Worm (Caenorhabditis elegans) whole organism, young adult: Measurements from ENCODE around the gene R13D11.10.

Experiments used
- B0336.3 ChIP-seq: fragments of 200-800 bp; sonication (Bioruptor generic); IDR thresholded peaks from 2 replicates; pipeline ENCODE4 v1.3.6; 2022; ENCODE audit warnings: missing genetic modification characterization, missing compliant biosample characterization
- C06A6.2 ChIP-seq: fragments of 200-800 bp; sonication (Bioruptor generic); conservative IDR thresholded peaks from 2 replicates; pipeline ENCODE4 v1.3.6; 2022; ENCODE audit warnings: missing genetic modification characterization, missing compliant biosample characterization
- F39B2.1 ChIP-seq: fragments of 200-800 bp; sonication (Bioruptor generic); IDR thresholded peaks from 2 replicates; pipeline ENCODE4 v1.3.6; 2022; ENCODE audit warnings: missing genetic modification reagents, missing genetic modification characterization, missing compliant biosample characterization
- T07F8.4 ChIP-seq: sonication (generic microtip); optimal IDR thresholded peaks from 2 replicates; lab custom pipeline; 2016; ENCODE audit warnings: mild to moderate bottlenecking, missing genetic modification characterization, moderate library complexity, missing compliant biosample characterization
- Y53F4B.3 ChIP-seq: fragments of 200-800 bp; sonication (Bioruptor generic); IDR thresholded peaks from 2 replicates; pipeline ENCODE4 v1.3.6; 2022; ENCODE audit warnings: missing genetic modification reagents, missing genetic modification characterization, missing compliant biosample characterization
- Y56A3A.18 ChIP-seq: fragments of 200-800 bp; sonication (Bioruptor generic); IDR thresholded peaks from 2 replicates; pipeline ENCODE4 v1.3.6; 2022; ENCODE audit warnings: missing genetic modification reagents, missing genetic modification characterization, missing compliant biosample characterization
- Y79H2A.3 ChIP-seq: fragments of 200-800 bp; sonication (Bioruptor generic); conservative IDR thresholded peaks from 2 replicates; pipeline ENCODE4 v1.3.6; 2022; ENCODE audit warnings: missing genetic modification reagents, missing genetic modification characterization, missing compliant biosample characterization
- ama-1 ChIP-seq, 3 experiments: fragments of 150-350 bp in 1 of 3; sonication (generic microtip) in 2 of 3; optimal IDR thresholded peaks; 2 replicates each; lab custom pipeline; 2014 to 2018; ENCODE audit warnings: missing biosample characterization in 2 of 3, missing genetic modification characterization in 2 of 3, missing genetic modification reagents in 2 of 3
- attf-3 ChIP-seq: fragments of 200-800 bp; sonication (Bioruptor generic); conservative IDR thresholded peaks from 2 replicates; pipeline ENCODE4 v1.3.6; 2022; ENCODE audit warnings: missing genetic modification reagents, missing genetic modification characterization, missing compliant biosample characterization
- bed-2 ChIP-seq: fragments of 200-800 bp; sonication (Bioruptor generic); IDR thresholded peaks from 2 replicates; pipeline ENCODE4 v1.3.6; 2022; ENCODE audit warnings: missing genetic modification reagents, missing genetic modification characterization, missing compliant biosample characterization
- ccch-3 ChIP-seq: fragments of 200-800 bp; sonication (Bioruptor generic); optimal IDR thresholded peaks from 2 replicates; lab custom pipeline; 2018; ENCODE audit warnings: mild to moderate bottlenecking, missing genetic modification characterization, missing compliant biosample characterization
- ceh-40 ChIP-seq: fragments of 200-800 bp; sonication (Bioruptor generic); IDR thresholded peaks from 2 replicates; pipeline ENCODE4 v1.3.6; 2022; ENCODE audit warnings: missing genetic modification characterization, missing compliant biosample characterization
- efl-1 ChIP-seq: fragments of 150-350 bp; optimal IDR thresholded peaks from 2 replicates; lab custom pipeline; 2014; ENCODE audit warnings: missing biosample characterization, missing genetic modification reagents, missing genetic modification characterization
- egl-44 ChIP-seq: fragments of 200-800 bp; sonication (Bioruptor generic); IDR thresholded peaks from 2 replicates; pipeline ENCODE4 v1.3.6; 2022; ENCODE audit warnings: missing genetic modification reagents, missing genetic modification characterization, missing compliant biosample characterization
- hlh-26 ChIP-seq: fragments of 200-800 bp; sonication (Bioruptor generic); conservative IDR thresholded peaks from 2 replicates; pipeline ENCODE4 v1.3.6; 2022; ENCODE audit warnings: missing genetic modification reagents, missing genetic modification characterization, missing compliant biosample characterization
- hmg-1.2 ChIP-seq: fragments of 200-800 bp; sonication (Bioruptor generic); IDR thresholded peaks from 2 replicates; pipeline ENCODE4 v1.3.6; 2022; ENCODE audit warnings: missing genetic modification reagents, missing genetic modification characterization, missing compliant biosample characterization
- hmg-20 ChIP-seq: fragments of 200-800 bp; sonication (Bioruptor generic); IDR thresholded peaks from 2 replicates; pipeline ENCODE4 v1.3.6; 2022; ENCODE audit warnings: missing genetic modification reagents, missing genetic modification characterization, missing compliant biosample characterization
- lag-1 ChIP-seq: fragments of 200-800 bp; sonication (Bioruptor generic); IDR thresholded peaks from 2 replicates; pipeline ENCODE4 v1.3.6; 2022; ENCODE audit warnings: missing genetic modification reagents, missing genetic modification characterization, missing compliant biosample characterization
- let-526 ChIP-seq: fragments of 200-800 bp; sonication (Bioruptor generic); IDR thresholded peaks from 2 replicates; pipeline ENCODE4 v1.3.6; 2022; ENCODE audit warnings: missing genetic modification reagents, missing genetic modification characterization, missing compliant biosample characterization
- lin-26 ChIP-seq: fragments of 200-800 bp; sonication (Bioruptor generic); IDR thresholded peaks from 2 replicates; pipeline ENCODE4 v1.3.6; 2022; ENCODE audit warnings: missing genetic modification reagents, missing genetic modification characterization, missing compliant biosample characterization
- lin-35 ChIP-seq, 3 experiments: fragments of 150-350 bp in 2 of 3; sonication (generic microtip) in 1 of 3; optimal IDR thresholded peaks; 2 replicates each; lab custom pipeline; 2014 to 2018; ENCODE audit warnings: missing biosample characterization in 3 of 3, missing genetic modification characterization in 3 of 3, missing genetic modification reagents in 3 of 3
- lir-1 ChIP-seq: fragments of 200-800 bp; sonication (Bioruptor generic); conservative IDR thresholded peaks from 2 replicates; pipeline ENCODE4 v1.3.6; 2022; ENCODE audit warnings: missing genetic modification reagents, missing genetic modification characterization, missing compliant biosample characterization
- madf-3 ChIP-seq: fragments of 200-800 bp; sonication (Bioruptor generic); IDR thresholded peaks from 2 replicates; pipeline ENCODE4 v1.3.6; 2022; ENCODE audit warnings: missing genetic modification reagents, missing genetic modification characterization, missing compliant biosample characterization
- mcd-1 ChIP-seq: fragments of 200-800 bp; sonication (Bioruptor generic); IDR thresholded peaks from 2 replicates; pipeline ENCODE4 v1.3.6; 2022; ENCODE audit warnings: missing genetic modification reagents, missing genetic modification characterization, missing compliant biosample characterization
- mxl-1 ChIP-seq: sonication (generic microtip); optimal IDR thresholded peaks from 2 replicates; lab custom pipeline; 2016; ENCODE audit warnings: missing genetic modification characterization, missing compliant biosample characterization
- nfyb-1 ChIP-seq: fragments of 200-800 bp; sonication (Bioruptor generic); IDR thresholded peaks from 2 replicates; pipeline ENCODE4 v1.3.6; 2022; ENCODE audit warnings: missing genetic modification reagents, missing genetic modification characterization, missing compliant biosample characterization
- repo-1 ChIP-seq: sonication (generic microtip); optimal IDR thresholded peaks from 2 replicates; lab custom pipeline; 2017; ENCODE audit warnings: mild to moderate bottlenecking, missing genetic modification characterization, missing compliant biosample characterization
- rpc-1 ChIP-seq, 2 experiments: fragments of 150-350 bp in 1 of 2; sonication (generic microtip) in 1 of 2; optimal IDR thresholded peaks; 2 replicates each; lab custom pipeline; 2014 to 2018; ENCODE audit warnings: missing biosample characterization in 1 of 2, missing genetic modification characterization in 1 of 2, missing genetic modification reagents in 1 of 2, missing genotype in 1 of 2
- sdz-38 ChIP-seq: sonication (generic microtip); optimal IDR thresholded peaks from 2 replicates; lab custom pipeline; 2016; ENCODE audit warnings: missing genotype, missing genetic modification characterization, missing compliant biosample characterization
- snpc-4 ChIP-seq, 5 experiments: fragments of 150-350 bp in 1 of 5; sonication (generic microtip) in 4 of 5; optimal IDR thresholded peaks; 2 replicates each; lab custom pipeline; 2014 to 2018; ENCODE audit warnings: missing genetic modification characterization in 5 of 5, missing biosample characterization in 3 of 5, antibody characterized with exemption in 2 of 5, mild to moderate bottlenecking in 2 of 5, missing compliant biosample characterization in 2 of 5, missing genotype in 2 of 5, moderate library complexity in 2 of 5, missing genetic modification reagents in 1 of 5
- ztf-22 ChIP-seq: fragments of 200-800 bp; sonication (Bioruptor generic); optimal IDR thresholded peaks from 2 replicates; lab custom pipeline; 2018; ENCODE audit warnings: mild to moderate bottlenecking, missing genetic modification characterization, moderate library complexity, missing compliant biosample characterization
- ztf-3 ChIP-seq: fragments of 200-800 bp; sonication (Bioruptor generic); optimal IDR thresholded peaks from 2 replicates; lab custom pipeline; 2018; ENCODE audit warnings: mild to moderate bottlenecking, missing genetic modification characterization, missing compliant biosample characterization

Gene R13D11.10

ce11 chrV:856549-856948, 43.5 kb upstream of the R13D11.10 start, which contains the start of gene K09C6.2 (continued):
- TF ChIP-seq Y53F4B.3 (GFP tag; lab: Robert Waterston, UW) (no peak), hlh-26 (GFP tag; lab: Robert Waterston, UW) (no peak)

ce11 chrV:854966-855365, 42.0 kb upstream of the R13D11.10 start, which contains the start of gene K09C6.9:
Gene K09C6.9 (minus strand): TSS chrV:855066.
- no peak for TF ChIP-seq mcd-1 (GFP tag; lab: Robert Waterston, UW)
- TF ChIP-seq madf-3: no peak
- TF ChIP-seq nfyb-1: no peak
- TF ChIP-seq bed-2 (GFP tag; lab: Robert Waterston, UW): no peak
- TF ChIP-seq F39B2.1 (GFP tag; lab: Robert Waterston, UW): no peak
- TF ChIP-seq ama-1 (optimal IDR thresholded peaks at IDR 0.05; lab: Kevin White, UChicago): no peak
- TF ChIP-seq ama-1 (GFP tag; optimal IDR thresholded peaks at IDR 0.05; lab: Kevin White, UChicago): no peak
- TF ChIP-seq B0336.3: no peak
- TF ChIP-seq attf-3 (GFP tag; lab: Robert Waterston, UW): no peak
- TF ChIP-seq ztf-22 (GFP tag; lab: Kevin White, UChicago): no peak
- TF ChIP-seq C06A6.2 (GFP tag; lab: Robert Waterston, UW): no peak
- no peak for TF ChIP-seq ceh-40 (GFP tag; lab: Robert Waterston, UW)
- no peak for TF ChIP-seq ccch-3 (GFP tag; lab: Kevin White, UChicago)

- TF ChIP-seq sdz-38 (tag; lab: Kevin White, UChicago): no peak
- no peak for TF ChIP-seq efl-1
- TF ChIP-seq lag-1 (GFP tag; lab: Robert Waterston, UW): no peak
- TF ChIP-seq, all 124 proteins: peak for 0
These were observed 39.2 kb upstream of the R13D11.10 start, which contains the start of gene K09C6.3 for ce11 chrV:852184-852583. Gene K09C6.3 (plus strand): TSS chrV:852484.

ce11 chrV:849512-849911, 36.5 kb upstream of the R13D11.10 start, which contains the start of gene srbc-12:
Gene srbc-12 (plus strand): TSS chrV:849812.
- no peak for TF ChIP-seq ccch-3 (GFP tag; lab: Kevin White, UChicago)
- TF ChIP-seq Y56A3A.18 (GFP tag; lab: Robert Waterston, UW): no peak
- no peak for TF ChIP-seq repo-1
- TF ChIP-seq lin-35 (GFP tag; optimal IDR thresholded peaks at IDR 0.05; lab: Kevin White, UChicago): no peak
- TF ChIP-seq T07F8.4 (tag; lab: Kevin White, UChicago): no peak
- TF ChIP-seq egl-44: no peak
- no peak for TF ChIP-seq snpc-4 (GFP tag; optimal IDR thresholded peaks at IDR 0.05; lab: Kevin White, UChicago)
- no peak for TF ChIP-seq snpc-4 (tag; optimal IDR thresholded peaks at IDR 0.05; lab: Kevin White, UChicago)
- TF ChIP-seq mxl-1: no peak

- no peak for TF ChIP-seq Y79H2A.3
- no peak for TF ChIP-seq madf-3
- TF ChIP-seq lir-1 (GFP tag; lab: Robert Waterston, UW): no peak
- TF ChIP-seq ztf-3 (GFP tag; lab: Kevin White, UChicago): no peak
- TF ChIP-seq rpc-1 (optimal IDR thresholded peaks at IDR 0.05; lab: Kevin White, UChicago): no peak
- no peak for TF ChIP-seq rpc-1 (tag; optimal IDR thresholded peaks at IDR 0.05; lab: Kevin White, UChicago)
- no peak for TF ChIP-seq let-526 (GFP tag; lab: Robert Waterston, UW)
- no peak for TF ChIP-seq hmg-20
- no peak for TF ChIP-seq lin-26 (GFP tag; lab: Robert Waterston, UW)
- no peak for TF ChIP-seq hmg-1.2 (GFP tag; lab: Robert Waterston, UW)
- TF ChIP-seq Y53F4B.3 (GFP tag; lab: Robert Waterston, UW): no peak
- TF ChIP-seq F39B2.1 (GFP tag; lab: Robert Waterston, UW): no peak
These were observed 36.0 kb upstream of the R13D11.10 start for ce11 chrV:849042-849441.
